Worm (Caenorhabditis elegans) whole organism, L4 larva: ENCODE data around the gene C02B8.6.
"Not testable (repeated sequence)": the region's sequence is repeated elsewhere in the genome, so short reads cannot be mapped to it uniquely, and the experiment has no call there.

ENCODE experiments used
- D1046.2 ChIP-seq: fragments of 200-800 bp; sonication (Bioruptor generic); IDR thresholded peaks from 2 replicates; pipeline ENCODE4 v1.3.6; 2022; ENCODE audit warnings: missing genetic modification characterization, missing compliant biosample characterization
- F26F4.8 ChIP-seq: fragments of 200-800 bp; sonication (Bioruptor generic); conservative IDR thresholded peaks from 2 replicates; pipeline ENCODE4 v1.3.6; 2022; ENCODE audit warnings: missing genetic modification characterization, missing compliant biosample characterization
- T20F7.1 ChIP-seq: fragments of 200-800 bp; sonication (Bioruptor generic); optimal IDR thresholded peaks from 2 replicates; lab custom pipeline; 2018; ENCODE audit warnings: mild to moderate bottlenecking, missing genetic modification characterization, missing compliant biosample characterization
- T26A8.4 ChIP-seq: fragments of 200-800 bp; sonication (Bioruptor generic); IDR thresholded peaks from 2 replicates; pipeline ENCODE4 v1.3.6; 2022; ENCODE audit warnings: missing genetic modification characterization, missing compliant biosample characterization
- Y105C5A.15 ChIP-seq: fragments of 200-800 bp; sonication (Bioruptor generic); IDR thresholded peaks from 2 replicates; pipeline ENCODE4 v1.3.6; 2022; ENCODE audit warnings: missing genetic modification characterization, missing compliant biosample characterization
- Y48G9A.11 ChIP-seq: fragments of 200-800 bp; sonication (Bioruptor generic); IDR thresholded peaks from 2 replicates; pipeline ENCODE4 v1.3.6; 2022; ENCODE audit warnings: missing genetic modification reagents, missing genetic modification characterization, missing compliant biosample characterization
- Y5F2A.4 ChIP-seq: fragments of 200-800 bp; sonication (Bioruptor generic); optimal IDR thresholded peaks from 2 replicates; lab custom pipeline; 2018; ENCODE audit warnings: mild to moderate bottlenecking, missing genetic modification characterization, missing compliant biosample characterization
- Y75B8A.6 ChIP-seq: fragments of 200-800 bp; sonication (Bioruptor generic); IDR thresholded peaks from 2 replicates; pipeline ENCODE4 v1.3.6; 2022; ENCODE audit warnings: missing genetic modification reagents, missing genetic modification characterization, missing compliant biosample characterization
- ctbp-1 ChIP-seq: fragments of 200-800 bp; sonication (Bioruptor generic); IDR thresholded peaks from 2 replicates; pipeline ENCODE4 v1.3.6; 2022; ENCODE audit warnings: missing genetic modification reagents, missing genetic modification characterization, missing compliant biosample characterization
- daf-16 ChIP-seq, 3 experiments: sonication (generic microtip); optimal IDR thresholded peaks; 2 replicates each; lab custom pipeline; 2016 to 2017; ENCODE audit warnings: missing genetic modification characterization in 3 of 3, missing genetic modification reagents in 3 of 3, mild to moderate bottlenecking in 2 of 3, missing compliant biosample characterization in 2 of 3, missing biosample characterization in 1 of 3, moderate library complexity in 1 of 3
- dmd-6 ChIP-seq: fragments of 200-800 bp; sonication (Bioruptor generic); IDR thresholded peaks from 2 replicates; pipeline ENCODE4 v1.3.6; 2022; ENCODE audit warnings: missing genetic modification reagents, missing genetic modification characterization, missing compliant biosample characterization
- dmd-8 ChIP-seq: fragments of 200-800 bp; sonication (Bioruptor generic); IDR thresholded peaks from 2 replicates; pipeline ENCODE4 v1.3.6; 2022; ENCODE audit warnings: missing genetic modification characterization, missing compliant biosample characterization
- duxl-1 ChIP-seq: sonication (generic microtip); optimal IDR thresholded peaks from 2 replicates; lab custom pipeline; 2016; ENCODE audit warnings: mild to moderate bottlenecking, missing genetic modification characterization, moderate library complexity, missing compliant biosample characterization; ENCODE audit not compliant: poor library complexity
- dve-1 ChIP-seq: sonication (generic microtip); optimal IDR thresholded peaks from 2 replicates; lab custom pipeline; 2017; ENCODE audit warnings: antibody characterized with exemption, mild to moderate bottlenecking, missing genetic modification characterization, missing compliant biosample characterization; ENCODE audit not compliant: insufficient read depth
- egl-43 ChIP-seq: fragments of 200-800 bp; sonication (Bioruptor generic); IDR thresholded peaks from 2 replicates; pipeline ENCODE4 v1.3.6; 2022; ENCODE audit warnings: missing genetic modification reagents, missing genetic modification characterization, missing compliant biosample characterization
- hif-1 ChIP-seq, 2 experiments: sonication (generic microtip); optimal IDR thresholded peaks; 2 replicates each; lab custom pipeline; 2016 to 2017; ENCODE audit warnings: missing compliant biosample characterization in 2 of 2, missing genetic modification characterization in 2 of 2, missing genetic modification reagents in 2 of 2, missing genotype in 2 of 2, mild to moderate bottlenecking in 1 of 2
- hlh-11 ChIP-seq: fragments of 200-800 bp; sonication (Bioruptor generic); optimal IDR thresholded peaks from 2 replicates; lab custom pipeline; 2018; ENCODE audit warnings: mild to moderate bottlenecking, missing genetic modification characterization, missing compliant biosample characterization
- hlh-30 ChIP-seq: sonication (generic microtip); optimal IDR thresholded peaks from 2 replicates; lab custom pipeline; 2017; ENCODE audit warnings: antibody characterized with exemption, mild to moderate bottlenecking, missing genetic modification characterization, missing compliant biosample characterization; ENCODE audit not compliant: insufficient read depth
- hmg-1.1 ChIP-seq: fragments of 200-800 bp; sonication (Bioruptor generic); IDR thresholded peaks from 2 replicates; pipeline ENCODE4 v1.3.6; 2022; ENCODE audit warnings: missing genetic modification reagents, missing genetic modification characterization, missing compliant biosample characterization
- lim-7 ChIP-seq: fragments of 200-800 bp; sonication (Bioruptor generic); IDR thresholded peaks from 2 replicates; pipeline ENCODE4 v1.3.6; 2022; ENCODE audit warnings: missing genetic modification characterization, missing compliant biosample characterization
- lin-13 ChIP-seq: fragments of 150-350 bp; optimal IDR thresholded peaks from 2 replicates; lab custom pipeline; 2014; ENCODE audit warnings: missing biosample characterization, missing genetic modification reagents, missing genetic modification characterization
- lin-38 ChIP-seq: fragments of 200-800 bp; sonication (Bioruptor generic); IDR thresholded peaks from 2 replicates; pipeline ENCODE4 v1.3.6; 2022; ENCODE audit warnings: missing genetic modification reagents, missing genetic modification characterization, missing compliant biosample characterization
- lsy-2 ChIP-seq, 2 experiments: fragments of 150-350 bp in 1 of 2; sonication (generic microtip) in 1 of 2; optimal IDR thresholded peaks; 2 replicates each; lab custom pipeline; 2014 to 2017; ENCODE audit warnings: missing biosample characterization in 2 of 2, missing genetic modification characterization in 2 of 2
- madf-9 ChIP-seq: fragments of 200-800 bp; sonication (Bioruptor generic); conservative IDR thresholded peaks from 2 replicates; pipeline ENCODE4 v1.3.6; 2022; ENCODE audit warnings: missing genetic modification reagents, missing genetic modification characterization, missing compliant biosample characterization
- mdt-29 ChIP-seq: fragments of 200-800 bp; sonication (Bioruptor generic); IDR thresholded peaks from 2 replicates; pipeline ENCODE4 v1.3.6; 2022; ENCODE audit warnings: missing genetic modification reagents, missing genetic modification characterization, missing compliant biosample characterization
- mep-1 ChIP-seq: fragments of 150-350 bp; sonication (generic microtip); optimal IDR thresholded peaks from 3 replicates; lab custom pipeline; 2014; ENCODE audit warnings: missing biosample characterization, missing genetic modification characterization
- mes-2 ChIP-seq: sonication (generic microtip); optimal IDR thresholded peaks from 2 replicates; lab custom pipeline; 2016; ENCODE audit warnings: missing genotype, mild to moderate bottlenecking, missing genetic modification characterization, missing compliant biosample characterization; ENCODE audit not compliant: poor library complexity, severe bottlenecking
- nhr-102 ChIP-seq: sonication (generic microtip); optimal IDR thresholded peaks from 2 replicates; lab custom pipeline; 2016; ENCODE audit warnings: mild to moderate bottlenecking, missing genetic modification characterization, moderate library complexity, missing compliant biosample characterization
- nhr-48 ChIP-seq: sonication (generic microtip); optimal IDR thresholded peaks from 2 replicates; lab custom pipeline; 2016; ENCODE audit warnings: mild to moderate bottlenecking, missing genetic modification characterization, missing compliant biosample characterization
- pha-4 ChIP-seq, 2 experiments: fragments of 150-350 bp in 1 of 2; fragments of 200-800 bp in 1 of 2; sonication (Bioruptor generic) in 1 of 2; IDR thresholded peaks in 1 of 2; optimal IDR thresholded peaks in 1 of 2; 2 replicates each; pipeline versions ENCODE4 v1.3.6 to Lab custom; 2014 to 2022; ENCODE audit warnings: missing genetic modification characterization in 2 of 2, missing genetic modification reagents in 2 of 2, missing biosample characterization in 1 of 2, missing compliant biosample characterization in 1 of 2
- rbr-2 ChIP-seq: sonication (generic microtip); optimal IDR thresholded peaks from 2 replicates; lab custom pipeline; 2016; ENCODE audit warnings: missing genotype, missing genetic modification characterization, missing compliant biosample characterization
- snpc-1.2 ChIP-seq: fragments of 200-800 bp; sonication (Bioruptor generic); IDR thresholded peaks from 2 replicates; pipeline ENCODE4 v1.3.6; 2022; ENCODE audit warnings: missing genetic modification reagents, missing genetic modification characterization, missing compliant biosample characterization
- spr-1 ChIP-seq: sonication (generic microtip); optimal IDR thresholded peaks from 2 replicates; lab custom pipeline; 2016; ENCODE audit warnings: mild to moderate bottlenecking, missing genetic modification characterization, missing compliant biosample characterization
- spr-3 ChIP-seq: fragments of 200-800 bp; sonication (Bioruptor generic); optimal IDR thresholded peaks from 2 replicates; lab custom pipeline; 2018; ENCODE audit warnings: mild to moderate bottlenecking, missing genetic modification characterization, missing compliant biosample characterization
- tra-1 ChIP-seq: fragments of 200-800 bp; sonication (Bioruptor generic); IDR thresholded peaks from 2 replicates; pipeline ENCODE4 v1.3.6; 2022; ENCODE audit warnings: missing genetic modification reagents, missing genetic modification characterization, missing compliant biosample characterization
- vab-7 ChIP-seq: fragments of 200-800 bp; sonication (Bioruptor generic); IDR thresholded peaks from 2 replicates; pipeline ENCODE4 v1.3.6; 2022; ENCODE audit warnings: missing genetic modification reagents, missing genetic modification characterization, missing compliant biosample characterization

Gene C02B8.6

ce11 chrX:8155447-8155877 is 19.3 kb upstream of the C02B8.6 start (continued):
- TF ChIP-seq mep-1 (tag; lab: Kevin White, UChicago) (peak; percentile 16), Y75B8A.6 (GFP tag; lab: Robert Waterston, UW) (peak; percentile 67; the same call in 1 of the 2 replicates), Y48G9A.11 (peak; percentile 51; the same call in 1 of the 2 replicates), tra-1 (peak; percentile 50; the same call in 1 of the 2 replicates), mdt-29 (GFP tag; lab: Robert Waterston, UW) (0 out of 2 replicates have a peak, but pooled peaks have one; percentile 57), Y105C5A.15 (GFP tag; lab: Robert Waterston, UW) (0 out of 2 replicates have a peak, but pooled peaks have one; percentile 16), lim-7 (GFP tag; lab: Robert Waterston, UW) (peak; percentile 76)

DNA sequence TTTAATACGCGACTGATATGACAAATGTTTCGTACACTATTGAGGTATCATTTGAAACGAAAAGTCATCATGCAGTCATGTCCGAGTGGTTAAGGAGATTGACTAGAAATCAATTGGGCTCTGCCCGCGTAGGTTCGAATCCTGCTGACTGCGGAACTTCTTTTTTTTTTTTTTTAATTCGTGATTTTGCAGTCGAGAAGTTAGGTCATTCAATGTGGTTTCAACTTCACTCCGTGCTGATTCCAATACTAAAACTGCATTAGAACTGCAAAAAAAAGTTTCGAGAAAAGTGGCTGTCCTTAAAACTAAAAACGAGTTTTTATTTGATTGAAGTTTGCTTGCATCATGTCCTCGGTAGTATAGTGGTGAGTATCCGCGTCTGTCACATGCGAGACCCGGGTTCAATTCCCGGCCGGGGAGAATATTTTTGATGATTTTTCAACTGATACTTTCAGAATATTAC is 18.3 kb upstream of the C02B8.6 start:
- TF ChIP-seq Y48G9A.11 = peak; percentile 62
- TF ChIP-seq spr-1 = peak; percentile 43
- TF ChIP-seq tra-1 = 0 out of 2 replicates have a peak, but pooled peaks have one; percentile 29
- TF ChIP-seq hlh-30 (tag; lab: Kevin White, UChicago) = peak; percentile 86
- TF ChIP-seq nhr-102 (tag; lab: Kevin White, UChicago) = peak; percentile 8
- 0 out of 2 replicates have a peak, but pooled peaks have one; percentile 48 for TF ChIP-seq F26F4.8 (GFP tag; lab: Robert Waterston, UW)
- TF ChIP-seq dmd-8 (GFP tag; lab: Robert Waterston, UW) = 0 out of 2 replicates have a peak, but pooled peaks have one; percentile 18
- TF ChIP-seq rbr-2 (tag; lab: Kevin White, UChicago) = peak; percentile 10
- 0 out of 2 replicates have a peak, but pooled peaks have one; percentile 4 for TF ChIP-seq D1046.2 (GFP tag; lab: Robert Waterston, UW)
- TF ChIP-seq hif-1 (tag; optimal IDR thresholded peaks at IDR 0.05; lab: Kevin White, UChicago) = peak; percentile 14
- peak; percentile 63 for TF ChIP-seq Y5F2A.4 (GFP tag; lab: Kevin White, UChicago)
- peak; percentile 3 for TF ChIP-seq hlh-11 (tag; lab: Kevin White, UChicago)
- TF ChIP-seq dve-1 = peak; percentile 39
- peak; percentile 44; the same call in 1 of the 2 replicates for TF ChIP-seq hmg-1.1 (GFP tag; lab: Robert Waterston, UW)
- peak; percentile 61 for TF ChIP-seq nhr-48 (tag; lab: Kevin White, UChicago)
- peak; percentile 46 for TF ChIP-seq mep-1 (tag; lab: Kevin White, UChicago)
- peak; percentile 53 for TF ChIP-seq lin-38 (GFP tag; lab: Robert Waterston, UW)
- TF ChIP-seq snpc-1.2 (GFP tag; lab: Robert Waterston, UW) = peak; percentile 67; the same call in 1 of the 2 replicates
- peak; percentile 56 for TF ChIP-seq lim-7 (GFP tag; lab: Robert Waterston, UW)
- TF ChIP-seq egl-43 (GFP tag; lab: Robert Waterston, UW) = peak; percentile 82; the same call in 1 of the 2 replicates
- TF ChIP-seq madf-9 (GFP tag; lab: Robert Waterston, UW) = peak; percentile 33; the same call in 1 of the 2 replicates
- TF ChIP-seq daf-16 (GFP tag; optimal IDR thresholded peaks at IDR 0.05; lab: Kevin White, UChicago) = peak in 1 of 2 experiments; percentile 69
- peak; percentile 39 for TF ChIP-seq daf-16 (tag; optimal IDR thresholded peaks at IDR 0.05; lab: Kevin White, UChicago)
- peak; percentile 24; the same call in 1 of the 2 replicates for TF ChIP-seq vab-7 (GFP tag; lab: Robert Waterston, UW)
- peak; percentile 32 for TF ChIP-seq spr-3 (GFP tag; lab: Kevin White, UChicago)
- TF ChIP-seq ctbp-1 = peak; percentile 45; the same call in 1 of the 2 replicates
- peak; percentile 55 for TF ChIP-seq mes-2 (tag; lab: Kevin White, UChicago)
- TF ChIP-seq pha-4 (GFP tag; IDR thresholded peaks at IDR 0.05; lab: Robert Waterston, UW) = peak; percentile 53; the same call in 1 of the 2 replicates
- not testable (repeated sequence) for TF ChIP-seq pha-4 (tag; optimal IDR thresholded peaks at IDR 0.05; lab: Kevin White, UChicago)
- TF ChIP-seq dmd-6 = peak; percentile 30
- peak; percentile 72; the same call in 1 of the 2 replicates for TF ChIP-seq T26A8.4 (GFP tag; lab: Robert Waterston, UW)
- TF ChIP-seq duxl-1 = peak; percentile 34
- TF ChIP-seq T20F7.1 (GFP tag; lab: Kevin White, UChicago) = peak; percentile 24
- TF ChIP-seq lsy-2 (tag; optimal IDR thresholded peaks at IDR 0.05; lab: Kevin White, UChicago) = peak in 1 of 2 experiments; percentile 11
- peak; percentile 2 for TF ChIP-seq lin-13 (GFP tag; lab: Kevin White, UChicago)
- TF ChIP-seq, all 104 proteins: peak for 33; not testable (repeated sequence) for 71
